Worm (Caenorhabditis elegans) whole organism, L3 larva: Measurements from ENCODE around the gene skr-21.
A peak's percentile ranks its signal among the peaks of the same experiment; 100 is the strongest.

Experiments
- R02D3.7 ChIP-seq: fragments of 150-350 bp; optimal IDR thresholded peaks from 2 replicates; lab custom pipeline; 2014; ENCODE audit warnings: missing biosample characterization, missing genetic modification characterization
- aly-2 ChIP-seq: fragments of 150-350 bp; optimal IDR thresholded peaks from 2 replicates; lab custom pipeline; 2014; ENCODE audit warnings: missing biosample characterization, missing genetic modification characterization
- ceh-16 ChIP-seq: sonication (generic microtip); optimal IDR thresholded peaks from 2 replicates; lab custom pipeline; 2017; ENCODE audit warnings: missing biosample characterization, missing genetic modification characterization
- ceh-28 ChIP-seq: fragments of 150-350 bp; optimal IDR thresholded peaks from 2 replicates; lab custom pipeline; 2014; ENCODE audit warnings: missing biosample characterization, missing genetic modification reagents, missing genetic modification characterization
- ceh-9 ChIP-seq: sonication (generic microtip); optimal IDR thresholded peaks from 2 replicates; lab custom pipeline; 2018; ENCODE audit warnings: missing biosample characterization, missing genetic modification characterization
- egl-27 ChIP-seq: sonication (generic microtip); optimal IDR thresholded peaks from 4 replicates; lab custom pipeline; 2017; ENCODE audit warnings: missing biosample characterization, missing genetic modification reagents, missing genetic modification characterization
- elt-2 ChIP-seq: sonication (generic microtip); optimal IDR thresholded peaks from 2 replicates; lab custom pipeline; 2016; ENCODE audit warnings: missing genetic modification reagents, mild to moderate bottlenecking, missing genetic modification characterization, missing compliant biosample characterization
- eor-1 ChIP-seq, 2 experiments: fragments of 150-350 bp; optimal IDR thresholded peaks; 2 replicates each; lab custom pipeline; 2014 to 2018; ENCODE audit warnings: missing biosample characterization in 2 of 2, missing genetic modification characterization in 2 of 2
- fkh-10 ChIP-seq: sonication (generic microtip); optimal IDR thresholded peaks from 2 replicates; lab custom pipeline; 2017; ENCODE audit warnings: missing biosample characterization, missing genetic modification reagents, missing genetic modification characterization
- fkh-2 ChIP-seq: fragments of 150-350 bp; optimal IDR thresholded peaks from 2 replicates; lab custom pipeline; 2014; ENCODE audit warnings: missing biosample characterization, missing genetic modification reagents, missing genetic modification characterization
- fos-1 ChIP-seq: fragments of 150-350 bp; optimal IDR thresholded peaks from 2 replicates; lab custom pipeline; 2014; ENCODE audit warnings: missing biosample characterization, missing genetic modification characterization
- lin-15B ChIP-seq: fragments of 150-350 bp; optimal IDR thresholded peaks from 2 replicates; lab custom pipeline; 2014; ENCODE audit warnings: missing biosample characterization, missing genetic modification characterization
- lin-39 ChIP-seq: fragments of 150-350 bp; optimal IDR thresholded peaks from 2 replicates; lab custom pipeline; 2018; ENCODE audit warnings: missing biosample characterization, missing genetic modification reagents, missing genetic modification characterization
- lsy-12 ChIP-seq: sonication (generic microtip); optimal IDR thresholded peaks from 2 replicates; lab custom pipeline; 2016; ENCODE audit warnings: mild to moderate bottlenecking, missing genetic modification characterization, missing compliant biosample characterization
- mml-1 ChIP-seq: fragments of 150-350 bp; sonication (generic microtip); optimal IDR thresholded peaks from 3 replicates; lab custom pipeline; 2014; ENCODE audit warnings: missing biosample characterization, missing genetic modification characterization
- nfya-1 ChIP-seq: sonication (generic microtip); optimal IDR thresholded peaks from 2 replicates; lab custom pipeline; 2017; ENCODE audit warnings: missing genetic modification characterization, mild to moderate bottlenecking, missing compliant biosample characterization, antibody characterized with exemption, moderate library complexity; ENCODE audit not compliant: insufficient read depth
- nhr-11 ChIP-seq: fragments of 150-350 bp; optimal IDR thresholded peaks from 2 replicates; lab custom pipeline; 2014; ENCODE audit warnings: missing biosample characterization, missing genetic modification characterization
- nhr-12 ChIP-seq: fragments of 150-350 bp; optimal IDR thresholded peaks from 2 replicates; lab custom pipeline; 2014; ENCODE audit warnings: missing biosample characterization, missing genetic modification characterization
- nhr-23 ChIP-seq: fragments of 150-350 bp; optimal IDR thresholded peaks from 2 replicates; lab custom pipeline; 2014; ENCODE audit warnings: missing biosample characterization, missing genetic modification reagents, missing genetic modification characterization
- nhr-237 ChIP-seq: fragments of 150-350 bp; optimal IDR thresholded peaks from 2 replicates; lab custom pipeline; 2014; ENCODE audit warnings: missing biosample characterization, missing genetic modification characterization
- nhr-25 ChIP-seq: sonication (generic microtip); optimal IDR thresholded peaks from 2 replicates; lab custom pipeline; 2017; ENCODE audit warnings: missing biosample characterization, missing genetic modification characterization
- nhr-28 ChIP-seq: fragments of 150-350 bp; optimal IDR thresholded peaks from 2 replicates; lab custom pipeline; 2014; ENCODE audit warnings: missing biosample characterization, missing genetic modification characterization
- nhr-76 ChIP-seq: fragments of 150-350 bp; sonication (generic microtip); optimal IDR thresholded peaks from 5 replicates; lab custom pipeline; 2014; ENCODE audit warnings: missing biosample characterization, missing genetic modification characterization
- nhr-77 ChIP-seq: fragments of 150-350 bp; optimal IDR thresholded peaks from 2 replicates; lab custom pipeline; 2014; ENCODE audit warnings: missing biosample characterization, missing genetic modification characterization
- pha-4 ChIP-seq: fragments of 150-350 bp; optimal IDR thresholded peaks from 2 replicates; lab custom pipeline; 2014; ENCODE audit warnings: missing biosample characterization, missing genetic modification reagents, missing genetic modification characterization
- sea-2 ChIP-seq: fragments of 150-350 bp; sonication (generic microtip); optimal IDR thresholded peaks from 4 replicates; lab custom pipeline; 2014; ENCODE audit warnings: missing biosample characterization, missing genetic modification reagents, missing genetic modification characterization
- snpc-4 ChIP-seq: fragments of 150-350 bp; optimal IDR thresholded peaks from 2 replicates; lab custom pipeline; 2014; ENCODE audit warnings: missing biosample characterization, missing genetic modification characterization
- unc-39 ChIP-seq: sonication (generic microtip); optimal IDR thresholded peaks from 4 replicates; lab custom pipeline; 2017; ENCODE audit warnings: missing biosample characterization, missing genetic modification characterization
- ztf-11 ChIP-seq: fragments of 150-350 bp; optimal IDR thresholded peaks from 2 replicates; lab custom pipeline; 2014; ENCODE audit warnings: missing biosample characterization, missing genetic modification characterization

The skr-21 gene

DNA sequence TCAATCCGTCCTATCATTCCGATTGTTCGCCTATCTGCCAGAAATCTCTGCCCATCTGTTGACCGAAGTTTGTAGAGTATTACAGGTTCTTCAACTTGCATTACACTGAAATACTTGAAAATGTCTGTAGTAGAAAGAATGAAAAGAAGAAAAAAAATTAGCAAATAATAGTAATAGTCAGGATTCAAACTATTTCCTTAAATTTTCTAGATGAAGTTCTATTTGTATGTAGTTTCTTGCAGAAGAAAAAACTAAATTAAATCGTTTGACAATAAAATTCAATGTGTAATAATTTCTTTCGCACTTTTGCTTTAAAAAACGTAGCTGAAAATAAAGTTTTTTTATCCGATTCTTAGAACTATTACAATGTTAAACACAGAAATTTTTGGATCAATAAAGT lies 1.9 kb downstream of the skr-21 start, which contains the start of gene skr-19:
TSS of gene skr-19 (minus strand) at position 101 of the 400 bp plus-strand sequence.
- TF ChIP-seq nhr-23 (tag; lab: Kevin White, UChicago) (no peak), nhr-76 (tag; lab: Kevin White, UChicago) (no peak), lin-39 (tag; lab: Kevin White, UChicago) (no peak), fkh-2 (no peak), nhr-11 (tag; lab: Kevin White, UChicago) (no peak), nhr-28 (tag; lab: Kevin White, UChicago) (no peak), sea-2 (GFP tag; lab: Kevin White, UChicago) (no peak), ceh-28 (no peak), nhr-12 (tag; lab: Kevin White, UChicago) (no peak), R02D3.7 (tag; lab: Kevin White, UChicago) (no peak), aly-2 (tag; lab: Kevin White, UChicago) (no peak), nhr-237 (tag; lab: Kevin White, UChicago) (no peak), elt-2 (tag; lab: Kevin White, UChicago) (no peak), lsy-12 (tag; lab: Kevin White, UChicago) (no peak)
- TF ChIP-seq, all 47 proteins: peak for 0

DNA sequence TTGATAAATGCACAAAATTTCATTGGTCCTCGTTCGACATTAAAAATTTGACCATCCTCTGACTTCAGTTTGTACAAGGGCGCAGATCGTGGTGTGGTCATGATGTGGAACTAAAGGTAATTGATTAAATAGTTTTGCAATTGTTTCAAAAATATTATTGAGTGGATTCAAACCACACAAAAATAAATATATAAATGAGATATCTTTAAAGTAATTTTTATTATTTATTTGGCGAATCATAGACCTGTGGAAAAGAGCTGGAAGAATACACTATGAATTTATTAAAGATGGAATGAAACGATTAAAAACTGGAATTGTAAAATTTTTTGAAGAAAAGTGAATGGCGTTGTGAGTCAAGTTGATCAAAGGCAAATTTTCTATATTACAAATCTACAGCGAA lies 3.0 kb downstream of the skr-21 start, which contains the start of gene skr-20:
TSS of gene skr-20 (minus strand) at position 101 of the 400 bp plus-strand sequence.
- TF ChIP-seq unc-39 = no peak
- TF ChIP-seq fos-1 (tag; lab: Kevin White, UChicago) = no peak
- TF ChIP-seq lin-39 (tag; lab: Kevin White, UChicago) = no peak
- TF ChIP-seq R02D3.7 (tag; lab: Kevin White, UChicago) = no peak

DNA sequence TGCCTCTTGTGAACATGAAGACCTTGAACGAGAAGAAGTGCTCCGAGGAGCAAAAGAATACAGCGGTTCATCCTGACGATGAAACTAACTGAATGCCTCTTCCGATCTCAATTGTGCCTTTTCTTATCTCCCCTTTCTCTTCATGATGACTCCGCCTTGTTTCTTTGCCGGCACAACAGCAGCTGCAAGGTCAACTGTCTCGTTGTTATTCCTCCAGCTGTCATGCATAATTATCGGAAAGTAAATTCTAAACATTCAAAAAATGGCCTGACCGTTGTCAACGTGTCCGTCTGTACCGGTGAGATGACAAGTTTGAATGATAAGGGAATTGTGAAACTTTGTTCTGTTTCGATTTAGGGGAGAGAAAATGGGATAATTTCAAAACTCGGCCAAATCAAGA lies 5.1 kb downstream of the skr-21 start, which contains the start of gene asp-4:
TSS of gene asp-4 (minus strand) at position 106 of the 400 bp plus-strand sequence.
- TF ChIP-seq elt-2 (tag; lab: Kevin White, UChicago) (peak; percentile 31), nhr-11 (tag; lab: Kevin White, UChicago) (no peak)
- TF ChIP-seq, all 47 proteins: peak for 1

DNA sequence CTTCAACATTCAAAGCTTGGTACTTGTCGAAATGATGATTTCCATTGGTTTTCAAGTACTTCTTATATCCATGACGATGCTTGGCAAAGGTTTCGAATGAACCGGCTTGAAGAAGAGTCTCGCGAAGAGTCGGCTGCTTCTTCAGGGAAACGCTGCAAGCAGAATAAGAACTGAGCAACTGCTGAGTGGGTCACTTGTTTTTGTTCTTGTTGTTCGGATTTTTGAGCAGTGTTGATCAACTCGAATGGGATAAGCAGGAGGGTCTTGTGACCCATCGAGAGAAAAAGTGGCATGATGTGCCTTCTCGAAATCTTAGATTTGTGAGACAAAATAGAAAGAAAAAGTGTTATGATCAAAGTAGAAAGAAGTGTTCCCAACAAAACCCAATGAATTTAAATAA lies 5.9 kb downstream of the skr-21 start:
- TF ChIP-seq ceh-9 (tag; lab: Kevin White, UChicago) = no peak
- peak; percentile 20 for TF ChIP-seq nfya-1 (tag; lab: Kevin White, UChicago)
- peak; percentile 37 for TF ChIP-seq snpc-4
- no peak for TF ChIP-seq nhr-76 (tag; lab: Kevin White, UChicago)
- TF ChIP-seq fkh-2 = no peak
- TF ChIP-seq lin-39 (tag; lab: Kevin White, UChicago) = peak; percentile 24

DNA sequence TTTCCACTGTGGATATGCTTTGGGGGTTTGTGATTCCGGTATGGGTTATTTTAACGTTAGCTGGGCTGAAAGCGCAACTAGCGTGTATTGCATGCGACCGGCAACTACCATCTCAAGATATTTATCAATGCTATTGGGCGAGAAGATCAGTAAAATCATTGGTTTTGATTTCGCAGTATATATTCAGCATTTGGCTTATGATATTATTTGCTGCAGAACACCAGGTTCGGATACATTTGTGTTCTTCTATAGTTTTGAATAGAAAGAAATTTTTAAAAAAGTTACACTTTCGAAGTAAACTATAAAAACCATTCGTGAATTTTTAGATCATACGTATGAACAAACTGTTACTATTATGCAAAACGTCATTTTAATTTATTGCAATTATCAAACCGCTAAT lies 8.5 kb downstream of the skr-21 start:
- TF ChIP-seq ztf-11 (tag; lab: Kevin White, UChicago) (no peak), elt-2 (tag; lab: Kevin White, UChicago) (no peak), nhr-11 (tag; lab: Kevin White, UChicago) (no peak), nhr-25 (no peak), nhr-23 (tag; lab: Kevin White, UChicago) (no peak), fkh-10 (GFP tag; lab: Kevin White, UChicago) (no peak), pha-4 (tag; lab: Kevin White, UChicago) (no peak), aly-2 (tag; lab: Kevin White, UChicago) (no peak), eor-1 (tag; optimal IDR thresholded peaks at IDR 0.05; lab: Kevin White, UChicago) (no peak), mml-1 (no peak), nhr-12 (tag; lab: Kevin White, UChicago) (no peak), egl-27 (tag; lab: Kevin White, UChicago) (no peak), ceh-16 (tag; lab: Kevin White, UChicago) (no peak), nhr-237 (tag; lab: Kevin White, UChicago) (no peak)

DNA sequence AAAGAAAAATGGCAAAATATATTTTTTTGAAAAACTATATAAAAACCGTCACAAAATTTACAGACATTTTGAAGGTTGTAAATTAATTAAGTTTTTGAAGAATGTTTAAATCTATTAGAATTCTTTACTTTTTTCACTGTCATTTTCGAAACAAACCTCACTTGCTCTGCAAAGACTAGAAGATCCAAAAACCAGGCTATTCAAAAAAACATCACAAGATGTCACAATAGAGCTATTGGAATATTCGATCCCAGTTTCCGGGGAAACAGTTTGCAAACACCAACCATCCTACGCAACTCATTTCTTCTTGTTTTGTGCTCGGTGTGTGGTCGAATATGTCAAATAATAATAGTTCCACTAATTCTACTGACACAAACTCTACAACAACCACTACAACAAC lies 9.7 kb downstream of the skr-21 start, which contains the start of gene R12H7.4:
TSS of gene R12H7.4 (plus strand) at position 301 of the 400 bp plus-strand sequence.
- no peak for TF ChIP-seq sea-2 (GFP tag; lab: Kevin White, UChicago)
- TF ChIP-seq lin-15B = no peak
- no peak for TF ChIP-seq ztf-11 (tag; lab: Kevin White, UChicago)
- TF ChIP-seq lin-39 (tag; lab: Kevin White, UChicago) = no peak
- TF ChIP-seq snpc-4 = no peak
- TF ChIP-seq nhr-77 = no peak
- no peak for TF ChIP-seq ceh-28
